Fruit fly (Drosophila melanogaster) ovary, adult (tissue): ENCODE measurements around the gene CG13676.
A peak's percentile ranks its signal among the peaks of the same experiment; 100 is the strongest.

Source experiments
- CG17801 ChIP-seq: fragments of 200-800 bp; optimal IDR thresholded peaks from 2 replicates; lab custom pipeline; 2019; ENCODE audit warnings: missing biosample characterization, mild to moderate bottlenecking, missing genetic modification characterization, moderate library complexity; ENCODE audit not compliant: partially characterized antibody

The CG13676 gene

DNA sequence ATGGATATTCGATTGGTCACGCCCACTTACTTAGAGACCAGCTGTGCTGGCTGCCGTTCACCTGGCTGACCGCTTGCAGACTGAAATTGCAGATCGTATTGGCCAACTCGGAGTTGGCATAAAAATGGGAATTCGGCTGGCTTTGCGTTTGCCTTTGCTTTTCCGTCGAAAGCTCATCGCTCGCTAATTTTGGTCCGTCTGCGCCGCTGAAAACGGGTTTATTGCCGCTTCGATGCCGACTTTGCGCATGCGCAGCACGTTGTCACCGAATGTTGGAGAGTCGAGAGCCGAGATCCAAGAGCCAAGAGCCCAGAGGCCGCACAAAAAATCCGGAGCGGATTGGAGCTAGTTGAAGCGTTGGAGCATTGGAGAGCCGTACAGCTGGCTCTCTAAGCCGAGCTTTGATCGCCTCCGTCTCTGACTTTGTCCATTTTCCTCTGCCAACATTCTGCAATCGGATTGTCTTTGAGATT, at the start of gene CG13676:
TSS of gene CG13676 (minus strand) at position 87 of the 473 bp plus-strand sequence.
- TF ChIP-seq CG17801 (GFP tag; lab: Kevin White, UChicago), result no peak

dm6 chr3L:8197779-8198279, 46.2 kb upstream of the CG13676 start, which contains the start of the genes UbcE2M and Dhps:
TSS of gene UbcE2M (minus strand) at chr3L:8197987.
TSS of gene Dhps (plus strand) at chr3L:8198207.
- peak; percentile 73 for TF ChIP-seq CG17801 (GFP tag; lab: Kevin White, UChicago)

DNA sequence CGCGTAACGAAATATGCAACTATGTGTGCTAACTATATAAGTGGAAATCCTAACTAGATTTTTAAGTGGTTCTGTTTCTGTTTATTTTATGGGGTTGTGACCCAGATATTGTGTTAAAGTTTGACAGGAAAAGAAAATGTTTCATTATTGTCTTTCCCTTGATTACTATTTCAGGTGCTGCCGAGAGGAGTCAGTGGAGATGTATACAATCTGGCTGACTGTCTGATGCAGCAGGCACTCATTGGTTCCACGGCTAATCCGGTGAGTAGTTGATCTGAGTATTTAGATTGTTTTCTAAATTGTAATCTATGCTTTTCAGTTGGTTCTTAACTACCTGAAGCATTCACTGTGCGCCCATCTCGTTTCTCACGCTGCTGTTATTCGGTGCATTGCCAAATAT, 41.4 kb upstream of the CG13676 start, which contains the start of gene CG7387:
TSS of gene CG7387 (minus strand) at position 101 of the 400 bp plus-strand sequence.
- TF ChIP-seq CG17801 (GFP tag; lab: Kevin White, UChicago), result no peak

DNA sequence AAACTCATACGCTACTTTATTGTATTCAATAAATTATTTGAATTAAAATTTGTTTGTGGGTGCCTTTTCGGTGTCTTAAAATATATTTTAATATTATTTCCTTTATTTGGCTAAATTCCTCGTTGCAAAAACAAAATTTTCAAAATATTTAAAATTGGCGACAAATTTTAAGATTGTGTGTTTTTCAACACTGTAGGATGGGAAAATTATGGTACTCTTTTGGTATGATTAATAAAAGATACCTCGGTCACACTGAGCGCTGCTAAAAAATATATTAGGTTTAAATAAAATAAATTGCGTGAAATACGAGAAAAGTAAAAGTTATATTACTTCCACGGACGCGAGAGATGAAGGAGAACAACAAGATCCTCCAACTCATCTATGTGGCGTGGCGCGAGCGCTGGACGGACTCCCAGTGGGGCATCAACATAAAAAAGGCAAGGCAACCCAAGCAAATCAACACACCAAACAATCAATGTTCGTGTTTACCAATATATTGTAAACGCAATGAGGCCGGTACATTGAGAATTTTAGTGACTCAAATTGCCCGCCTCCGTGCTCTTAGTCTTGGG, 39.5 kb upstream of the CG13676 start, which contains the start of gene MED24:
TSS of gene MED24 (plus strand) at position 229 of the 572 bp plus-strand sequence.
- peak; percentile 19 for TF ChIP-seq CG17801 (GFP tag; lab: Kevin White, UChicago)

DNA sequence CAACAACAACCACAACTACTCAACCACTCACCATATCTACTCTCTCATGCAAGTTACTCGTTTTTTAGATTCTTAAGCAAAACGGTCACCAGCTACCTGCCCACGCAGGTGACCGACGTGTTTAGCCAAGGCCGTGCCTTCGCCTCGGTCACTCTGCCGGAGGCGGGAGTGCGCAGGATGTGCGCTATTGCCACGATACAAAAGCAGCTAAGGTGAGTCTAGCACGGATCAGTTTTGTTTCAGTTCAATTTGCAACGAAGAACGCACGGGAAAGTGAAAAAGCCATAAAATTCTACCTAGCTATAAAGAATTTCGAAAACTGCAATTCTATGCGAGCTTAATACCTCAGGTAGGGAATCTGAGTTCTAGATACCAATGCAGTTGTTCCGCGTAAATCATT, 37.6 kb upstream of the CG13676 start:
- no peak for TF ChIP-seq CG17801 (GFP tag; lab: Kevin White, UChicago)

dm6 chr3L:8187397-8187811, 35.8 kb upstream of the CG13676 start:
- TF ChIP-seq CG17801 (GFP tag; lab: Kevin White, UChicago), result no peak

dm6 chr3L:8186627-8187396, 35.2 kb upstream of the CG13676 start, which contains the start of the genes ERR and Atg18a:
TSS of gene ERR (minus strand) at chr3L:8186671.
TSS of gene Atg18a (plus strand) at chr3L:8186857.
- peak; percentile 78 for TF ChIP-seq CG17801 (GFP tag; lab: Kevin White, UChicago)

- no peak for TF ChIP-seq CG17801 (GFP tag; lab: Kevin White, UChicago)
These were observed 33.9 kb upstream of the CG13676 start for dm6 chr3L:8185263-8186227.

DNA sequence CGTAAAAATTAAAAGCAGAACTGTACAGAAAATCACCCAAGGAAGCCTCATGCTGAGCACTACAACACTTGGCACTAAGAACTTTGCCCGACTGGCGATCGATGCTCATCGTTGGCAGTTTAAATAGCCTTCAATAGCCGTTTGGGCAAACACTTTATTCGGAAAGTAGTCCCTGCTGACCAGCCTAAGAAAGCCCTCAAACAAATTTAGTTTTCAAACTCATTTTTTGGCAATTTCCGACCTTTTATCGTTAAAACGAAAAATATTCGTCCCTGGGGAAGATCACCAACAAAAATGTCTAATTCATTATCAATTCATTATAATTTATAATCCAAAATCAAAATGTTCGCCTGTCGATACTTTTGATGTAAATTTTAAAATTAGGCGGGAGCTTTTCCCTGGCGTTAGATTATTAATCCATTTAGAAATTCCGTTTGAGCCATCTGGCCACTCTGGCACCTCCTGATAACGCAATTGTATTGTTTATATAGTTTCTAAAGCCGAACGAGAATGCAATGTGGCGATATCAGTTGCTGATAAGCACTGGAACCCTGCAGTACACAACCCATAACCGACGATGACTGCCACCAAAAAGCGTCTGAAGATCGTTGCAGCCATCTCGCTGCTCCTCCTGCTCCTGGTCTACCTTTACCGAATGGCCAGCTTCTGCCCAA, 29.0 kb upstream of the CG13676 start, which contains the start of the genes mthl7 and Uxs:
TSS of gene mthl7 (minus strand) at position 51 of the 674 bp plus-strand sequence.
TSS of gene Uxs (plus strand) at position 460 of the 674 bp plus-strand sequence.
- TF ChIP-seq CG17801 (GFP tag; lab: Kevin White, UChicago), result no peak

DNA sequence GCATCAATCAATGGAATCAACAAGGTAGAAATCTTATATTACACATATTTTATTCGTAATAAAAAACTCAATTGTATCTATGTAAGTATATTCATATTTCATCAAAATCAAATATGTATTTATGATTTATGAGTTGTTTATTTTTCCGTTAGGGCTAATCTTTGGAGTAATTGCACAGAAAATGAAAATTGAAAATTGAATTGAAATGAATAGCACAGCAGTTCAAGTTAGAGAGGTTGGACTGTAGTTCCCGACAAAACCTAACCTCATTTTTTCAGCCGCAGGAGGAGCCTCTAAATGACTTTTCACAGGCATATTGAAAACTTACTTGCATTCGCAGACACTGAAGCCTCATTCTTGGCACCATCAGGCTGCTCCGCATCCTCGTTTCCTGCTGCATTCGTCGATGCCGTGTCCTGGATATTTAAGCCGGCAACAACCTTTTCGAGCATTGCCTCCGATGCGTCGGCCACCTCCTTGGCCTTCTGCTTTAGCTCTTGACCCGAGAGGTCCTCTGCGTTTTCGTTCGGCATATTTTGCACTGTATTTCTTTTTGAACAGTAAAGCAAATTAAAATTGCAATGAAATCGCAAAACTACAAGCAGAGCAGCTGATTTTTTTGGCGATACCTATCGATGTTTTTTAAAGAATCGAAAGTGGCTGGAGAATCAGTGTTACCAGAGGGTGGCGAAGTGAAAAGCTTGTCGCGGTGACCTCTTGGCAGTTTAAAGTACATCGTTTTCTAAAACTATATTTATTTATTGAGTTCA, 26.4 kb upstream of the CG13676 start, which contains the start of gene Nmt:
TSS of gene Nmt (minus strand) at position 635 of the 770 bp plus-strand sequence.
- TF ChIP-seq CG17801 (GFP tag; lab: Kevin White, UChicago), result no peak

DNA sequence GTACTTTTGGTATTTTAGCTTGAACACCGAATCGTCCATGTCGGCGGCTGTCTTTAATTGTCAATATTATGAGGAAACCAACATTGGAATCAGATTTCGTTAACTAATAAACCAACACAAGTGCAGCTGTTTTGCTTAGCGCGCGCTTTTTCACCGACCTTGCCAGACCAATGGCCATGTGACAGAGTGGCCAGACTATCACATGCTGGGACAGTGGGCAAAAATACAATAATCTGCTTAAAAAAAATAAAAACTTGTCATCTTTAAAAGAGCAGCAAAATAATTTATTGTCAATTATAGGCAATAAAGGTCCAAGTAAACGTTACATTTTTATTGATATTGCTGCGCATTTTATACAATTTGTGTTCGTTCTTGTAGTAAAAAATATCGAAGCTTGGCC, 24.2 kb upstream of the CG13676 start, which contains the start of gene RecQ4:
TSS of gene RecQ4 (minus strand) at position 161 of the 400 bp plus-strand sequence.
- no peak for TF ChIP-seq CG17801 (GFP tag; lab: Kevin White, UChicago)

DNA sequence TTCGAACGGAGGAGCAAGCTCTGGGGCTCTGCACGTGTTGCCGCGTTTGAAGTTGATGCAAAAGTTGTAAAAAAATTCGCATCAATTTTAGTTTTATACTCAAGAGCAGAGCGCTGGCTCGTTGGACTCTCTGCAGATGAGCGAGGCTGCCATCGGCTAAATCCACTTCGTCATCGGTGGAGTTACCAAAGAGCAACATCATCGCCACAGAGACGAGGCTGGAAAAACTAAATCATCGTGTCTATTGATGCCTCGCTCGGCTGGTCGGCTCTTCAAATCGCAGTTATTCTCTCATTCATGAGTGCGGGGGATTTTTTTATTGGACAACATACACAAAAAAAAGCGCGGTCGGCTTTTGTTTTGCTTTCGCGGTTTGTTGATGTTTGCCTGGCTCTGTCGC, 13.8 kb upstream of the CG13676 start, which contains the start of gene CG13675:
TSS of gene CG13675 (minus strand) at position 83 of the 400 bp plus-strand sequence.
- no peak for TF ChIP-seq CG17801 (GFP tag; lab: Kevin White, UChicago)
